Fruit fly (Drosophila melanogaster): ENCODE data around the gene CG4119.

CG4119 gene

DNA sequence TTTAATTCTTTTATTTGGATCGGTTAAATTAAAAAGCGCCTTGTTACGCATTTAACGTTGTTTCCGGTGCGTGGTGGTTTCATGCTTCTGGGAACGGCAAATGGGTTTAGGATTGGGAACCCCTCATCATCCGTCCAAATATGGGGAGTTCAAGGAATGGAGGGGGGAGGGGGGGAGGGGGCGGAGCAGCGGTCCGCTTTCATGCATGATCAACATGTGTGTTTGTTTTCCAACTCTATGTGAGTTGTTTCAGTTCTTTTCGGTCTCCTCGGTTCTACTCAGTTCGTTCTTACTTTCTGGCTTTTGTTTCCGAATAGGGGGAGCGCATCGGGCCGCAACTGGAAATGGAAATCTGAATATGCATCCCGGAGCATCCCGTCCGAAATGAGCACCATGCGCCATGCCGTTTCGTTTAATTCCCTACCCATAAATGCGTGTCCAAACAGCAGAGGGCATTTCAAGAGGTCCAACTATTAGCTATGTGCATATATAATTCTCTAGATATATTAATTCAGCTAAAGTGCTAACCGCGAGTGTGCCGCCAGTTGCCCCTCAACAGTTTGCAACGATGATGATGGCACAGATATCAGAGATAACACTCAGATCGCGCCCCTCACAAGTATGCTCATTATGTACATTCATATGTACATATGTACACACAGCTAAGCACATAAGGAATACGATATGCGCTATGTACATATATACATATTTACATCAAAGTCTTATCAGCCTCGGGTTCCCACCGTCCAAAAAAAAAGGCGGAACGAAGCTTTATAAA, 11.7 kb downstream of the CG4119 start (continued):
- TF ChIP-seq ato (GFP tag; IDR thresholded peaks at IDR 0.05; ENCODE audit: partially characterized antibody), result no peak
- TF ChIP-seq Optix (GFP tag; IDR thresholded peaks at IDR 0.05), result peak; percentile 71; the same call in 1 of the 3 replicates
- TF ChIP-seq CG11093 (GFP tag; IDR thresholded peaks at IDR 0.05), result peak; percentile 85; the same call in 1 of the 3 replicates
- peak; percentile 36 to 83 for TF ChIP-seq insv (GFP tag; optimal IDR thresholded peaks at IDR 0.05)
- peak; percentile 65 for TF ChIP-seq mam (GFP tag; optimal IDR thresholded peaks at IDR 0.05)
- TF ChIP-seq CG15514 (GFP tag; optimal IDR thresholded peaks at IDR 0.05), result peak; percentile 93
- 0 out of 4 replicates have a peak, but pooled peaks have one; percentile 7 for TF ChIP-seq Gug (GFP tag; IDR thresholded peaks at IDR 0.05)
- peak; percentile 98 for TF ChIP-seq mirr (GFP tag; optimal IDR thresholded peaks at IDR 0.05)
- no peak for TF ChIP-seq Dll (GFP tag; IDR thresholded peaks at IDR 0.05; ENCODE audit: partially characterized antibody)
- TF ChIP-seq CG18764 (GFP tag; optimal IDR thresholded peaks at IDR 0.05), result peak; percentile 91
- TF ChIP-seq CG2889 (GFP tag; IDR thresholded peaks at IDR 0.05), result no peak
- TF ChIP-seq MBD-R2 (GFP tag; IDR thresholded peaks at IDR 0.05), result peak; percentile 59; the same call in 1 of the 2 replicates
- peak in 1 of 3 experiments; percentile 39 for TF ChIP-seq Stat92E (GFP tag; optimal IDR thresholded peaks at IDR 0.05)
- peak; percentile 62 for TF ChIP-seq HmgD (GFP tag; optimal IDR thresholded peaks at IDR 0.05)
- TF ChIP-seq ind (GFP tag; optimal IDR thresholded peaks at IDR 0.05), result peak; percentile 50
- TF ChIP-seq fd96Cb (tag; optimal IDR thresholded peaks at IDR 0.05), result peak; percentile 80
- TF ChIP-seq CG1792 (GFP tag; optimal IDR thresholded peaks at IDR 0.05), result peak; percentile 93
- TF ChIP-seq CG43689 (GFP tag; IDR thresholded peaks at IDR 0.05), result peak; percentile 80
- TF ChIP-seq CG9609 (GFP tag; optimal IDR thresholded peaks at IDR 0.05), result peak; percentile 67
- TF ChIP-seq CG3838 (GFP tag; optimal IDR thresholded peaks at IDR 0.05), result peak; percentile 89
- peak; percentile 80 for TF ChIP-seq NFAT (GFP tag; IDR thresholded peaks at IDR 0.05)
- no peak for TF ChIP-seq corto (GFP tag; optimal IDR thresholded peaks at IDR 0.05)
- peak; percentile 54 for TF ChIP-seq ap (GFP tag; IDR thresholded peaks at IDR 0.05)
- TF ChIP-seq Aef1 (GFP tag; IDR thresholded peaks at IDR 0.05), result peak; percentile 45; the same call in 2 of the 3 replicates
- TF ChIP-seq CG11504 (tag; optimal IDR thresholded peaks at IDR 0.05), result peak; percentile 87
- peak; percentile 75 to 89 for TF ChIP-seq dpn (GFP tag; optimal IDR thresholded peaks at IDR 0.05)
- peak; percentile 83 for TF ChIP-seq tin (GFP tag; optimal IDR thresholded peaks at IDR 0.05)
- peak; percentile 57 for TF ChIP-seq CTCF (GFP tag; optimal IDR thresholded peaks at IDR 0.05)
- no peak for TF ChIP-seq CG42726 (GFP tag; IDR thresholded peaks at IDR 0.05; ENCODE audit: partially characterized antibody)
- TF ChIP-seq CG3726 (GFP tag; IDR thresholded peaks at IDR 0.05), result peak; percentile 85
- peak; percentile 89 for TF ChIP-seq CHES-1-like (GFP tag; optimal IDR thresholded peaks at IDR 0.05)
- TF ChIP-seq al (GFP tag; IDR thresholded peaks at IDR 0.05), result peak; percentile 16; the same call in 1 of the 2 replicates
- TF ChIP-seq tio (GFP tag; optimal IDR thresholded peaks at IDR 0.05), result peak; percentile 89
- TF ChIP-seq NC2β (GFP tag; optimal IDR thresholded peaks at IDR 0.05), result peak; percentile 92
- TF ChIP-seq CG11695 (GFP tag; IDR thresholded peaks at IDR 0.05), result peak; percentile 92
- peak; percentile 87 for TF ChIP-seq bcd (GFP tag; optimal IDR thresholded peaks at IDR 0.05)
- peak; percentile 90 for TF ChIP-seq CG17361 (GFP tag; IDR thresholded peaks at IDR 0.05)
- TF ChIP-seq danr (GFP tag; IDR thresholded peaks at IDR 0.05), result peak; percentile 83
- peak; percentile 90 for TF ChIP-seq rib (GFP tag; IDR thresholded peaks at IDR 0.05)
- peak; percentile 78 for TF ChIP-seq crol (GFP tag; IDR thresholded peaks at IDR 0.05)
- peak; percentile 94 for TF ChIP-seq NC2α (GFP tag; optimal IDR thresholded peaks at IDR 0.05)
- peak; percentile 71 for TF ChIP-seq Antp (GFP tag; optimal IDR thresholded peaks at IDR 0.05)
- TF ChIP-seq B-H2 (GFP tag; optimal IDR thresholded peaks at IDR 0.05), result peak; percentile 93
- TF ChIP-seq sob (GFP tag; IDR thresholded peaks at IDR 0.05), result peak; percentile 92
- peak; percentile 52 for TF ChIP-seq D19B (GFP tag; optimal IDR thresholded peaks at IDR 0.05)
- peak; percentile 79 for TF ChIP-seq CG10321 (GFP tag; IDR thresholded peaks at IDR 0.05)
- TF ChIP-seq CG4424 (GFP tag; optimal IDR thresholded peaks at IDR 0.05), result peak; percentile 87
- peak; percentile 74 for TF ChIP-seq CG17829 (tag; optimal IDR thresholded peaks at IDR 0.05)
- TF ChIP-seq pb (GFP tag; optimal IDR thresholded peaks at IDR 0.05), result peak; percentile 80
- TF ChIP-seq Xbp1 (GFP tag; optimal IDR thresholded peaks at IDR 0.05), result peak; percentile 60

All from whole organism, embryonic.